Fruit fly (Drosophila melanogaster): ENCODE results near the gene CG18789.

dm6 chr2L:12028102-12028501 lies 32.9 kb upstream of the CG18789 start:
- TF ChIP-seq CG5204 (GFP tag; optimal IDR thresholded peaks at IDR 0.05) (no peak), CG14711 (tag; optimal IDR thresholded peaks at IDR 0.05) (no peak), CG7045 (GFP tag; optimal IDR thresholded peaks at IDR 0.05) (no peak), CG12768 (GFP tag; optimal IDR thresholded peaks at IDR 0.05) (no peak), CG1620 (GFP tag; optimal IDR thresholded peaks at IDR 0.05) (no peak)
